Worm (Caenorhabditis elegans) whole organism, young adult: Measurements from ENCODE around the gene math-25.

ENCODE experiments used
- C17E4.6 ChIP-seq: fragments of 200-800 bp; sonication (Bioruptor generic); IDR thresholded peaks from 2 replicates; pipeline ENCODE4 v1.3.6; 2022; ENCODE audit warnings: missing genetic modification reagents, missing genetic modification characterization, missing compliant biosample characterization
- F33H1.4 ChIP-seq: fragments of 200-800 bp; sonication (Bioruptor generic); IDR thresholded peaks from 2 replicates; pipeline ENCODE4 v1.3.6; 2022; ENCODE audit warnings: missing genetic modification reagents, missing genetic modification characterization, missing compliant biosample characterization
- F55B11.4 ChIP-seq: sonication (generic microtip); optimal IDR thresholded peaks from 2 replicates; lab custom pipeline; 2016; ENCODE audit warnings: missing compliant biosample characterization, missing genetic modification characterization, borderline replicate concordance; ENCODE audit not compliant: insufficient read depth
- F57C9.4 ChIP-seq: sonication (generic microtip); optimal IDR thresholded peaks from 2 replicates; lab custom pipeline; 2017; ENCODE audit warnings: mild to moderate bottlenecking, missing genetic modification characterization, missing compliant biosample characterization
- T26A5.8 ChIP-seq: sonication (generic microtip); optimal IDR thresholded peaks from 2 replicates; lab custom pipeline; 2016; ENCODE audit warnings: missing genetic modification characterization, missing compliant biosample characterization
- egrh-3 ChIP-seq: fragments of 200-800 bp; sonication (Bioruptor generic); IDR thresholded peaks from 2 replicates; pipeline ENCODE4 v1.3.6; 2022; ENCODE audit warnings: missing genetic modification reagents, missing genetic modification characterization, missing compliant biosample characterization
- hlh-26 ChIP-seq: fragments of 200-800 bp; sonication (Bioruptor generic); conservative IDR thresholded peaks from 2 replicates; pipeline ENCODE4 v1.3.6; 2022; ENCODE audit warnings: missing genetic modification reagents, missing genetic modification characterization, missing compliant biosample characterization
- hmg-1.2 ChIP-seq: fragments of 200-800 bp; sonication (Bioruptor generic); IDR thresholded peaks from 2 replicates; pipeline ENCODE4 v1.3.6; 2022; ENCODE audit warnings: missing genetic modification reagents, missing genetic modification characterization, missing compliant biosample characterization
- hmg-20 ChIP-seq: fragments of 200-800 bp; sonication (Bioruptor generic); IDR thresholded peaks from 2 replicates; pipeline ENCODE4 v1.3.6; 2022; ENCODE audit warnings: missing genetic modification reagents, missing genetic modification characterization, missing compliant biosample characterization
- lag-1 ChIP-seq: fragments of 200-800 bp; sonication (Bioruptor generic); IDR thresholded peaks from 2 replicates; pipeline ENCODE4 v1.3.6; 2022; ENCODE audit warnings: missing genetic modification reagents, missing genetic modification characterization, missing compliant biosample characterization
- lin-40 ChIP-seq: sonication (generic microtip); optimal IDR thresholded peaks from 2 replicates; lab custom pipeline; 2016; ENCODE audit warnings: missing genetic modification characterization, mild to moderate bottlenecking, missing compliant biosample characterization, missing genotype, missing genetic modification reagents
- lir-1 ChIP-seq: fragments of 200-800 bp; sonication (Bioruptor generic); conservative IDR thresholded peaks from 2 replicates; pipeline ENCODE4 v1.3.6; 2022; ENCODE audit warnings: missing genetic modification reagents, missing genetic modification characterization, missing compliant biosample characterization
- lsl-1 ChIP-seq: fragments of 200-800 bp; sonication (Bioruptor generic); optimal IDR thresholded peaks from 2 replicates; lab custom pipeline; 2018; ENCODE audit warnings: mild to moderate bottlenecking, missing genetic modification characterization, moderate library complexity, missing compliant biosample characterization
- nhr-179 ChIP-seq: sonication (generic microtip); optimal IDR thresholded peaks from 2 replicates; lab custom pipeline; 2016; ENCODE audit warnings: mild to moderate bottlenecking, missing genetic modification characterization, missing compliant biosample characterization
- nhr-90 ChIP-seq: sonication (generic microtip); optimal IDR thresholded peaks from 2 replicates; lab custom pipeline; 2016; ENCODE audit warnings: missing genotype, mild to moderate bottlenecking, missing genetic modification characterization, missing compliant biosample characterization
- rcor-1 ChIP-seq: fragments of 200-800 bp; sonication (Bioruptor generic); IDR thresholded peaks from 2 replicates; pipeline ENCODE4 v1.3.6; 2022; ENCODE audit warnings: missing genetic modification reagents, missing genetic modification characterization, missing compliant biosample characterization
- snpc-1.1 ChIP-seq: sonication (generic microtip); optimal IDR thresholded peaks from 2 replicates; lab custom pipeline; 2017; ENCODE audit warnings: missing genetic modification characterization, mild to moderate bottlenecking, missing compliant biosample characterization, antibody characterized with exemption, moderate library complexity, missing genotype, missing genetic modification reagents; ENCODE audit not compliant: insufficient read depth
- sptf-2 ChIP-seq: fragments of 200-800 bp; sonication (Bioruptor generic); optimal IDR thresholded peaks from 2 replicates; lab custom pipeline; 2018; ENCODE audit warnings: mild to moderate bottlenecking, missing genetic modification characterization, missing compliant biosample characterization
- unc-130 ChIP-seq: sonication (generic microtip); optimal IDR thresholded peaks from 2 replicates; lab custom pipeline; 2016; ENCODE audit warnings: missing genetic modification reagents, missing genetic modification characterization, missing compliant biosample characterization
- ztf-18 ChIP-seq: sonication (generic microtip); optimal IDR thresholded peaks from 2 replicates; lab custom pipeline; 2016; ENCODE audit warnings: missing genotype, mild to moderate bottlenecking, missing genetic modification characterization, missing compliant biosample characterization
- ztf-22 ChIP-seq: fragments of 200-800 bp; sonication (Bioruptor generic); optimal IDR thresholded peaks from 2 replicates; lab custom pipeline; 2018; ENCODE audit warnings: mild to moderate bottlenecking, missing genetic modification characterization, moderate library complexity, missing compliant biosample characterization
- ztf-25 ChIP-seq: fragments of 200-800 bp; sonication (Bioruptor generic); IDR thresholded peaks from 2 replicates; pipeline ENCODE4 v1.3.6; 2022; ENCODE audit warnings: missing genetic modification reagents, missing genetic modification characterization, missing compliant biosample characterization

The math-25 gene

ce11 chrII:1945093-1945492 is 49.2 kb downstream of the math-25 start, which contains the start of gene ZK250.14:
ZK250.14 (minus strand) TSS chrII:1945193.
- TF ChIP-seq rcor-1 (no peak), C17E4.6 (GFP tag; lab: Robert Waterston, UW) (no peak), lin-40 (tag; lab: Kevin White, UChicago) (no peak), snpc-1.1 (tag; lab: Kevin White, UChicago) (no peak), nhr-179 (tag; lab: Kevin White, UChicago) (no peak)

DNA sequence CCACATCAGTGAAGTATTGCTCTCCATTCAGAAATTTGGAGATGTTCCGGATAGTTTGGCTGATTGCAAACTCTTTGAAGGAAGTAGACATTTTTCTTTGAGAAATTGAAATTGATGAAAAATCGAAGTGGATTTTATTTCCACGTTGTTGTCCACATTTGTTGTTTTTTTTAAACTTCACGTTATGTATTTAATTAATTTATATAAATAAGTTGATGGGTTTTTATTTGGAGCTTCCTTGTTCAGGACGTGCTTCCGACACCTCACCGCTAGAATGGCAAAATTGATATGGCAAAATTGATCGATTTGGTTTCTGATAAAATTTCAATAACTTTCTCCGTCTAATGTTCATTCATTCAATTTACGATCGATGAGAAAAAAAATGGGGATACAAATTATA is 50.6 kb downstream of the math-25 start, which contains the start of gene math-48:
Gene math-48 (minus strand): TSS at position 101 of the 400 bp plus-strand sequence.
- TF ChIP-seq T26A5.8 (tag; lab: Kevin White, UChicago) (no peak), F55B11.4 (tag; lab: Kevin White, UChicago) (no peak), hmg-1.2 (GFP tag; lab: Robert Waterston, UW) (no peak), lag-1 (no peak), F33H1.4 (GFP tag; lab: Robert Waterston, UW) (no peak), lsl-1 (GFP tag; lab: Kevin White, UChicago) (no peak), ztf-18 (no peak), ztf-25 (GFP tag; lab: Robert Waterston, UW) (no peak), egrh-3 (GFP tag; lab: Robert Waterston, UW) (no peak), ztf-22 (GFP tag; lab: Kevin White, UChicago) (no peak), sptf-2 (GFP tag; lab: Kevin White, UChicago) (no peak), unc-130 (no peak), hlh-26 (GFP tag; lab: Robert Waterston, UW) (no peak), hmg-20 (GFP tag; lab: Robert Waterston, UW) (no peak), lir-1 (GFP tag; lab: Robert Waterston, UW) (no peak), F57C9.4 (no peak), nhr-90 (no peak)
